Fruit fly (Drosophila melanogaster) whole organism, embryonic: ENCODE measurements around the gene CG13049.
A peak's percentile ranks its signal among the peaks of the same experiment; 100 is the strongest.

Source experiments
- CG11695 ChIP-seq: fragments of 200-800 bp; sonication (Bioruptor generic); IDR thresholded peaks from 3 replicates; pipeline ENCODE4 v1.3.6; 2022; ENCODE audit warnings: missing biosample characterization, missing genetic modification characterization
- CG13123 ChIP-seq: fragments of 200-800 bp; sonication (Bioruptor generic); optimal IDR thresholded peaks from 2 replicates; lab custom pipeline; 2016; ENCODE audit warnings: missing biosample characterization, missing genetic modification characterization
- CG1602 ChIP-seq: fragments of 200-800 bp; sonication (Bioruptor generic); optimal IDR thresholded peaks from 3 replicates; lab custom pipeline; 2016; ENCODE audit warnings: missing biosample characterization, missing genetic modification characterization
- CG17829 ChIP-seq: fragments of 200-800 bp; optimal IDR thresholded peaks from 2 replicates; lab custom pipeline; 2019; ENCODE audit warnings: missing biosample characterization, mild to moderate bottlenecking, missing genetic modification characterization, moderate library complexity
- CG3065 ChIP-seq: fragments of 200-800 bp; sonication (Bioruptor generic); optimal IDR thresholded peaks from 2 replicates; lab custom pipeline; 2016; ENCODE audit warnings: missing biosample characterization, missing genetic modification characterization
- CG31224 ChIP-seq: fragments of 200-800 bp; sonication (Bioruptor generic); IDR thresholded peaks from 2 replicates; pipeline ENCODE4 v1.3.6; 2022; ENCODE audit warnings: missing biosample characterization, missing genetic modification characterization
- CG33557 ChIP-seq: fragments of 200-800 bp; sonication (Bioruptor generic); optimal IDR thresholded peaks from 2 replicates; lab custom pipeline; 2019; ENCODE audit warnings: missing biosample characterization, mild to moderate bottlenecking, missing genetic modification characterization, moderate library complexity
- CG3847 ChIP-seq: fragments of 200-800 bp; sonication (Bioruptor generic); IDR thresholded peaks from 2 replicates; pipeline ENCODE4 v1.3.6; 2022; ENCODE audit warnings: missing biosample characterization, missing genetic modification characterization
- CG4424 ChIP-seq: fragments of 200-800 bp; sonication (Bioruptor generic); optimal IDR thresholded peaks from 3 replicates; lab custom pipeline; 2016; ENCODE audit warnings: missing biosample characterization, missing genetic modification characterization
- CG4707 ChIP-seq: fragments of 200-800 bp; sonication (Bioruptor generic); optimal IDR thresholded peaks from 2 replicates; lab custom pipeline; 2018; ENCODE audit warnings: missing biosample characterization, mild to moderate bottlenecking, missing genetic modification characterization, moderate library complexity
- CG6175 ChIP-seq: fragments of 200-800 bp; sonication (Bioruptor generic); IDR thresholded peaks from 3 replicates; pipeline ENCODE4 v1.3.6; 2022; ENCODE audit warnings: missing biosample characterization, missing genetic modification characterization
- CG7271 ChIP-seq: fragments of 200-800 bp; sonication (Bioruptor generic); optimal IDR thresholded peaks from 2 replicates; lab custom pipeline; 2018; ENCODE audit warnings: missing biosample characterization, mild to moderate bottlenecking, missing genetic modification characterization, moderate library complexity
- CG8281 ChIP-seq: fragments of 200-800 bp; sonication (Bioruptor generic); optimal IDR thresholded peaks from 2 replicates; lab custom pipeline; 2018; ENCODE audit warnings: missing biosample characterization, mild to moderate bottlenecking, missing genetic modification characterization, moderate library complexity
- CG9727 ChIP-seq: fragments of 200-800 bp; sonication (Bioruptor generic); optimal IDR thresholded peaks from 3 replicates; lab custom pipeline; 2017; ENCODE audit warnings: missing biosample characterization, mild to moderate bottlenecking, missing genetic modification characterization
- Doc2 ChIP-seq: fragments of 200-800 bp; sonication (Bioruptor generic); IDR thresholded peaks from 2 replicates; pipeline ENCODE4 v1.3.6; 2022; ENCODE audit warnings: missing biosample characterization, missing genetic modification characterization
- Doc3 ChIP-seq: fragments of 200-800 bp; sonication (Bioruptor generic); IDR thresholded peaks from 3 replicates; pipeline ENCODE4 v1.3.6; 2022; ENCODE audit warnings: missing biosample characterization, missing genetic modification characterization; ENCODE audit not compliant: partially characterized antibody
- Dref ChIP-seq: fragments of 200-800 bp; sonication (Bioruptor generic); IDR thresholded peaks from 2 replicates; pipeline ENCODE4 v1.3.6; 2022; ENCODE audit warnings: missing biosample characterization, missing genetic modification characterization
- Hey ChIP-seq: fragments of 200-800 bp; sonication (Bioruptor generic); optimal IDR thresholded peaks from 3 replicates; lab custom pipeline; 2018; ENCODE audit warnings: missing biosample characterization, mild to moderate bottlenecking, missing genetic modification characterization
- HmgZ ChIP-seq: fragments of 200-800 bp; sonication (Bioruptor generic); optimal IDR thresholded peaks from 2 replicates; lab custom pipeline; 2018; ENCODE audit warnings: missing biosample characterization, mild to moderate bottlenecking, missing genetic modification characterization
- Med ChIP-seq: fragments of 200-800 bp; sonication (Bioruptor generic); peaks from one replicate; lab custom pipeline; 2016; ENCODE audit warnings: missing biosample characterization, missing genetic modification characterization, mild to moderate bottlenecking, inconsistent platforms, moderate library complexity
- NfI ChIP-seq: fragments of 200-800 bp; sonication (Bioruptor generic); optimal IDR thresholded peaks from 3 replicates; lab custom pipeline; 2018; ENCODE audit warnings: missing biosample characterization, mild to moderate bottlenecking, missing genetic modification characterization, moderate library complexity
- Oli ChIP-seq: fragments of 200-800 bp; sonication (Bioruptor generic); optimal IDR thresholded peaks from 2 replicates; lab custom pipeline; 2018; ENCODE audit warnings: missing biosample characterization, mild to moderate bottlenecking, missing genetic modification characterization, moderate library complexity
- TFAM ChIP-seq: fragments of 200-800 bp; sonication (Bioruptor generic); optimal IDR thresholded peaks from 2 replicates; lab custom pipeline; 2017; ENCODE audit warnings: missing biosample characterization, missing genetic modification characterization, inconsistent platforms
- Trl ChIP-seq, 3 experiments: fragments of >200 bp in 2 of 3; fragments of 200-800 bp in 1 of 3; sonication (Bioruptor generic) in 1 of 3; optimal IDR thresholded peaks; 2 replicates in 1 of 3; 3 replicates in 2 of 3; lab custom pipeline; 2016 to 2017; ENCODE audit warnings: missing biosample characterization in 1 of 3, missing genetic modification characterization in 1 of 3
- az2 ChIP-seq: fragments of 200-800 bp; sonication (Bioruptor generic); optimal IDR thresholded peaks from 3 replicates; lab custom pipeline; 2016; ENCODE audit warnings: missing biosample characterization, missing genetic modification characterization
- bowl ChIP-seq: fragments of 200-800 bp; sonication (Bioruptor generic); IDR thresholded peaks from 2 replicates; pipeline ENCODE4 v1.3.6; 2022; ENCODE audit warnings: missing biosample characterization, missing genetic modification characterization
- chn ChIP-seq: fragments of 200-800 bp; sonication (Bioruptor generic); optimal IDR thresholded peaks from 2 replicates; lab custom pipeline; 2016; ENCODE audit warnings: missing biosample characterization, missing genetic modification characterization
- ci ChIP-seq: fragments of 200-800 bp; sonication (Bioruptor generic); IDR thresholded peaks from 3 replicates; pipeline ENCODE4 v1.3.6; 2022; ENCODE audit warnings: missing biosample characterization, missing genetic modification characterization
- croc ChIP-seq: fragments of 200-800 bp; sonication (Bioruptor generic); conservative IDR thresholded peaks from 3 replicates; pipeline ENCODE4 v1.3.6; 2022; ENCODE audit warnings: missing biosample characterization, missing genetic modification characterization
- danr ChIP-seq: fragments of 200-800 bp; sonication (Bioruptor generic); IDR thresholded peaks from 2 replicates; pipeline ENCODE4 v1.3.6; 2022; ENCODE audit warnings: missing biosample characterization, missing genetic modification characterization
- dm ChIP-seq: fragments of 200-800 bp; sonication (Bioruptor generic); optimal IDR thresholded peaks from 3 replicates; lab custom pipeline; 2016; ENCODE audit warnings: missing biosample characterization, missing genetic modification characterization
- fd96Cb ChIP-seq: fragments of 200-800 bp; sonication (Bioruptor generic); optimal IDR thresholded peaks from 2 replicates; lab custom pipeline; 2018; ENCODE audit warnings: missing biosample characterization, mild to moderate bottlenecking, missing genetic modification characterization, moderate library complexity
- gcm2 ChIP-seq: fragments of 200-800 bp; sonication (Bioruptor generic); optimal IDR thresholded peaks from 2 replicates; lab custom pipeline; 2016; ENCODE audit warnings: missing biosample characterization, missing genetic modification characterization
- grau ChIP-seq: fragments of 200-800 bp; optimal IDR thresholded peaks from 3 replicates; lab custom pipeline; 2019; ENCODE audit warnings: missing biosample characterization, mild to moderate bottlenecking, missing genetic modification characterization, moderate library complexity
- grn ChIP-seq: fragments of 200-800 bp; sonication (Bioruptor generic); optimal IDR thresholded peaks from 3 replicates; lab custom pipeline; 2017; ENCODE audit warnings: missing biosample characterization, missing genetic modification characterization
- insv ChIP-seq, 2 experiments: fragments of 200-800 bp; sonication (Bioruptor generic); optimal IDR thresholded peaks; 3 replicates each; lab custom pipeline; 2016 to 2018; ENCODE audit warnings: missing biosample characterization in 2 of 2, missing genetic modification characterization in 2 of 2
- kah ChIP-seq: fragments of 200-800 bp; sonication (Bioruptor generic); optimal IDR thresholded peaks from 2 replicates; lab custom pipeline; 2018; ENCODE audit warnings: missing biosample characterization, mild to moderate bottlenecking, missing genetic modification characterization
- kay ChIP-seq: fragments of 200-800 bp; sonication (Bioruptor generic); optimal IDR thresholded peaks from 2 replicates; lab custom pipeline; 2016; ENCODE audit warnings: missing biosample characterization, missing genetic modification characterization
- lbe ChIP-seq: fragments of 200-800 bp; sonication (Bioruptor generic); optimal IDR thresholded peaks from 2 replicates; lab custom pipeline; 2016; ENCODE audit warnings: missing biosample characterization, mild to moderate bottlenecking, missing genetic modification characterization
- mirr ChIP-seq: fragments of 200-800 bp; sonication (Bioruptor generic); optimal IDR thresholded peaks from 3 replicates; lab custom pipeline; 2018; ENCODE audit warnings: missing biosample characterization, mild to moderate bottlenecking, missing genetic modification characterization
- otp ChIP-seq: fragments of 200-800 bp; sonication (Bioruptor generic); IDR thresholded peaks from 3 replicates; pipeline ENCODE4, ENCODE4 v1.3.6; 2022; ENCODE audit warnings: missing biosample characterization, missing genetic modification characterization
- pho ChIP-seq: fragments of 200-800 bp; sonication (Bioruptor generic); optimal IDR thresholded peaks from 2 replicates; lab custom pipeline; 2016; ENCODE audit warnings: missing biosample characterization, missing genetic modification characterization
- pros ChIP-seq: fragments of 200-800 bp; sonication (Bioruptor generic); optimal IDR thresholded peaks from 3 replicates; lab custom pipeline; 2019; ENCODE audit warnings: missing biosample characterization, mild to moderate bottlenecking, missing genetic modification characterization, moderate library complexity
- pum ChIP-seq: fragments of 200-800 bp; sonication (Bioruptor generic); optimal IDR thresholded peaks from 2 replicates; lab custom pipeline; 2016; ENCODE audit warnings: missing biosample characterization, missing genetic modification characterization
- pzg ChIP-seq: fragments of 200-800 bp; sonication (Bioruptor generic); optimal IDR thresholded peaks from 3 replicates; lab custom pipeline; 2018; ENCODE audit warnings: missing biosample characterization, mild to moderate bottlenecking, missing genetic modification characterization, moderate library complexity
- sim ChIP-seq: fragments of 200-800 bp; sonication (Bioruptor generic); IDR thresholded peaks from 2 replicates; pipeline ENCODE4 v1.3.6; 2022; ENCODE audit warnings: missing biosample characterization, missing genetic modification characterization
- sisA ChIP-seq: fragments of 200-800 bp; sonication (Bioruptor generic); IDR thresholded peaks from 2 replicates; pipeline ENCODE4 v1.3.6; 2022; ENCODE audit warnings: missing biosample characterization, missing genetic modification characterization
- slou ChIP-seq: fragments of 200-800 bp; sonication (Bioruptor generic); optimal IDR thresholded peaks from 3 replicates; lab custom pipeline; 2016; ENCODE audit warnings: missing biosample characterization, missing genetic modification characterization
- so ChIP-seq: fragments of 200-800 bp; sonication (Bioruptor generic); IDR thresholded peaks from 3 replicates; pipeline ENCODE4 v1.3.6; 2022; ENCODE audit warnings: missing biosample characterization, missing genetic modification characterization
- sug ChIP-seq: fragments of 200-800 bp; optimal IDR thresholded peaks from 2 replicates; lab custom pipeline; 2019; ENCODE audit warnings: missing biosample characterization, mild to moderate bottlenecking, missing genetic modification characterization, moderate library complexity
- vvl ChIP-seq: fragments of 200-800 bp; sonication (Bioruptor generic); IDR thresholded peaks from 2 replicates; pipeline ENCODE4 v1.3.6; 2022; ENCODE audit warnings: missing biosample characterization, missing genetic modification characterization

Gene CG13049

DNA sequence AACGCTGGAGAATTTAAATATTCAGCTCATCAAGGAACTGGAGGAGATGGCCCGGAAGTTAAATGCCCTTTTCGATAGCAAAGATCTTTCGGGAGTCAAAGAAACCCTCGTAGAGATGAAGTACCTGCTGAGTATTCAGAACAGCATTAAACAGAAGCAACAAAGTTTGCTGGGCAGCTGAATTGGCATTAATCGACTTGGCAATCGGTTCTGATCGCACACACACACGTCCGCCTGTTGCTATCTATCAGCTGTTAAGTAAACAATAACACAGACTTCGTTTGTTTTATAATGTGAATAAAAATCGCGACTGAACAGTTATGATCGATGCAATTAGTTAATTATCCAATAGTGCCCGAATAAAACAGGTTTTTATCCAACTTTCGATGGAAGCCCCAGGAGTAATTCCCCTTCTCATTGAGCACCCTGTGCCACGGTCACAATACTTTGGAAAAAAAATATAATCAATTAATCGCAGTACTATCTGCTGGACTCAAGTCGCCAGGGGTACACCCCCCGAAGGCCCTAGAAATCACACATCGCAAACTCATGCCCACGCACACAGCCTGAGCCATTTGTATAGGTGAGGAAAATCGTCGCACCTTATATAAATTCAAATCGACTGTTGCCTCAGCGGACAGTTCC lies 47.8 kb downstream of the CG13049 start (continued):
- TF ChIP-seq grn (GFP tag; lab: Kevin White, UChicago) (no peak), CG4424 (GFP tag; lab: Kevin White, UChicago) (no peak), bowl (GFP tag; lab: Robert Waterston, UW) (no peak), CG11695 (GFP tag; lab: Robert Waterston, UW) (no peak), pros (GFP tag; lab: Kevin White, UChicago) (no peak), Trl (optimal IDR thresholded peaks at IDR 0.05; lab: Kevin White, UChicago) (no peak), Trl (GFP tag; optimal IDR thresholded peaks at IDR 0.05; lab: Kevin White, UChicago) (no peak), chn (no peak), CG8281 (tag; lab: Kevin White, UChicago) (no peak), lbe (GFP tag; lab: Kevin White, UChicago) (peak; percentile 16), CG9727 (GFP tag; lab: Kevin White, UChicago) (no peak), fd96Cb (tag; lab: Kevin White, UChicago) (no peak), vvl (GFP tag; lab: Robert Waterston, UW) (no peak), sug (tag; lab: Kevin White, UChicago) (peak; percentile 53), so (no peak), Doc3 (GFP tag; lab: Robert Waterston, UW) (no peak), CG13123 (GFP tag; lab: Kevin White, UChicago) (no peak), Dref (GFP tag; lab: Robert Waterston, UW) (peak; percentile 50), CG31224 (GFP tag; lab: Robert Waterston, UW) (no peak), Med (GFP tag; lab: Kevin White, UChicago) (peak; percentile 48), Doc2 (no peak), CG3847 (no peak), Hey (tag; lab: Kevin White, UChicago) (no peak), CG6175 (GFP tag; lab: Robert Waterston, UW) (no peak), az2 (GFP tag; lab: Kevin White, UChicago) (no peak), mirr (GFP tag; lab: Kevin White, UChicago) (no peak), kah (no peak), gcm2 (GFP tag; lab: Kevin White, UChicago) (no peak), CG4707 (GFP tag; lab: Kevin White, UChicago) (no peak), otp (GFP tag; lab: Robert Waterston, UW) (no peak), croc (GFP tag; lab: Robert Waterston, UW) (no peak), grau (tag; lab: Kevin White, UChicago) (no peak), pzg (peak; percentile 6), pho (GFP tag; lab: Kevin White, UChicago) (no peak), danr (GFP tag; lab: Robert Waterston, UW) (no peak), kay (GFP tag; lab: Kevin White, UChicago) (no peak), CG33557 (GFP tag; lab: Kevin White, UChicago) (no peak), TFAM (GFP tag; lab: Kevin White, UChicago) (no peak), CG17829 (no peak), slou (GFP tag; lab: Kevin White, UChicago) (no peak), CG7271 (tag; lab: Kevin White, UChicago) (no peak), dm (GFP tag; lab: Kevin White, UChicago) (no peak), NfI (GFP tag; lab: Kevin White, UChicago) (no peak), sisA (GFP tag; lab: Robert Waterston, UW) (no peak), sim (no peak), ci (GFP tag; lab: Robert Waterston, UW) (no peak), HmgZ (tag; lab: Kevin White, UChicago) (no peak), CG1602 (GFP tag; lab: Kevin White, UChicago) (no peak), Oli (no peak), pum (no peak), insv (GFP tag; optimal IDR thresholded peaks at IDR 0.05; lab: Kevin White, UChicago) (no peak), CG3065 (GFP tag; lab: Kevin White, UChicago) (no peak)
